Fruit fly (Drosophila melanogaster) whole organism, embryonic: ENCODE results near the gene CG13131.

ENCODE experiments used
- Abd-B ChIP-seq: fragments of 200-800 bp; sonication (Bioruptor generic); optimal IDR thresholded peaks from 2 replicates; lab custom pipeline; 2018; ENCODE audit warnings: missing biosample characterization, mild to moderate bottlenecking, missing genetic modification characterization, moderate library complexity
- Atf-2 ChIP-seq: fragments of 200-800 bp; sonication (Bioruptor generic); optimal IDR thresholded peaks from 2 replicates; lab custom pipeline; 2016; ENCODE audit warnings: missing biosample characterization, missing genetic modification characterization
- B-H2 ChIP-seq: fragments of 200-800 bp; sonication (Bioruptor generic); optimal IDR thresholded peaks from 2 replicates; lab custom pipeline; 2018; ENCODE audit warnings: missing biosample characterization, mild to moderate bottlenecking, missing genetic modification characterization
- Bgb ChIP-seq: fragments of 200-800 bp; sonication (Bioruptor generic); IDR thresholded peaks from 2 replicates; pipeline ENCODE4 v1.3.6; 2022; ENCODE audit warnings: missing biosample characterization, missing genetic modification characterization; ENCODE audit not compliant: partially characterized antibody
- CG10654 ChIP-seq: fragments of 200-800 bp; sonication (Bioruptor generic); optimal IDR thresholded peaks from 2 replicates; lab custom pipeline; 2016; ENCODE audit warnings: missing biosample characterization, missing genetic modification characterization
- CG11398 ChIP-seq: fragments of 200-800 bp; sonication (Bioruptor generic); optimal IDR thresholded peaks from 2 replicates; lab custom pipeline; 2016; ENCODE audit warnings: missing biosample characterization, missing genetic modification characterization
- CG11695 ChIP-seq: fragments of 200-800 bp; sonication (Bioruptor generic); IDR thresholded peaks from 3 replicates; pipeline ENCODE4 v1.3.6; 2022; ENCODE audit warnings: missing biosample characterization, missing genetic modification characterization
- CG11696 ChIP-seq: fragments of 200-800 bp; sonication (Bioruptor generic); IDR thresholded peaks from 2 replicates; pipeline ENCODE4 v1.3.6; 2022; ENCODE audit warnings: missing biosample characterization, missing genetic modification characterization
- CG15011 ChIP-seq: fragments of 200-800 bp; sonication (Bioruptor generic); optimal IDR thresholded peaks from 3 replicates; lab custom pipeline; 2018; ENCODE audit warnings: missing biosample characterization, mild to moderate bottlenecking, missing genetic modification characterization
- CG15073 ChIP-seq: fragments of 200-800 bp; sonication (Bioruptor generic); optimal IDR thresholded peaks from 2 replicates; lab custom pipeline; 2016; ENCODE audit warnings: missing biosample characterization, missing genetic modification characterization
- CG17912 ChIP-seq: fragments of 200-800 bp; sonication (Bioruptor generic); optimal IDR thresholded peaks from 2 replicates; lab custom pipeline; 2018; ENCODE audit warnings: missing biosample characterization, mild to moderate bottlenecking, missing genetic modification characterization
- CG18011 ChIP-seq: fragments of 200-800 bp; sonication (Bioruptor generic); optimal IDR thresholded peaks from 2 replicates; lab custom pipeline; 2017; ENCODE audit warnings: missing biosample characterization, missing genetic modification characterization, mild to moderate bottlenecking, moderate library complexity, missing genotype
- CG2116 ChIP-seq: fragments of 200-800 bp; sonication (Bioruptor generic); optimal IDR thresholded peaks from 3 replicates; lab custom pipeline; 2018; ENCODE audit warnings: missing biosample characterization, mild to moderate bottlenecking, missing genetic modification characterization
- CG31365 ChIP-seq: fragments of 200-800 bp; sonication (Bioruptor generic); optimal IDR thresholded peaks from 2 replicates; lab custom pipeline; 2018; ENCODE audit warnings: missing biosample characterization, mild to moderate bottlenecking, missing genetic modification characterization
- CG32532 ChIP-seq: fragments of 200-800 bp; sonication (Bioruptor generic); IDR thresholded peaks from 2 replicates; pipeline ENCODE4 v1.3.6; 2022; ENCODE audit warnings: missing biosample characterization, missing genetic modification characterization
- CG34422 ChIP-seq: fragments of 200-800 bp; sonication (Bioruptor generic); IDR thresholded peaks from 3 replicates; pipeline ENCODE4 v1.3.6; 2022; ENCODE audit warnings: missing biosample characterization, missing genetic modification characterization
- CG43689 ChIP-seq: fragments of 200-800 bp; sonication (Bioruptor generic); IDR thresholded peaks from 2 replicates; pipeline ENCODE4 v1.3.6; 2022; ENCODE audit warnings: missing biosample characterization, missing genetic modification characterization
- CG6654 ChIP-seq: fragments of 200-800 bp; sonication (Bioruptor generic); optimal IDR thresholded peaks from 2 replicates; lab custom pipeline; 2017; ENCODE audit warnings: missing biosample characterization, mild to moderate bottlenecking, missing genetic modification characterization
- CG7372 ChIP-seq: fragments of 200-800 bp; sonication (Bioruptor generic); IDR thresholded peaks from 2 replicates; pipeline ENCODE4 v1.3.6; 2022; ENCODE audit warnings: missing biosample characterization, missing genetic modification characterization
- CG7963 ChIP-seq: fragments of 200-800 bp; sonication (Bioruptor generic); IDR thresholded peaks from 3 replicates; pipeline ENCODE4 v1.3.6; 2022; ENCODE audit warnings: missing biosample characterization, missing genetic modification characterization; ENCODE audit not compliant: partially characterized antibody
- CG8388 ChIP-seq: fragments of 200-800 bp; sonication (Bioruptor generic); optimal IDR thresholded peaks from 2 replicates; lab custom pipeline; 2019; ENCODE audit warnings: missing biosample characterization, mild to moderate bottlenecking, missing genetic modification characterization, moderate library complexity
- CG9437 ChIP-seq: fragments of 200-800 bp; sonication (Bioruptor generic); optimal IDR thresholded peaks from 2 replicates; lab custom pipeline; 2018; ENCODE audit warnings: missing biosample characterization, mild to moderate bottlenecking, missing genetic modification characterization
- D19A ChIP-seq: fragments of 200-800 bp; optimal IDR thresholded peaks from 3 replicates; lab custom pipeline; 2019; ENCODE audit warnings: missing biosample characterization, mild to moderate bottlenecking, missing genetic modification characterization, moderate library complexity
- Dip3 ChIP-seq: fragments of 200-800 bp; sonication (Bioruptor generic); optimal IDR thresholded peaks from 3 replicates; lab custom pipeline; 2016; ENCODE audit warnings: missing biosample characterization, missing genetic modification characterization
- E2f2 ChIP-seq: fragments of 200-800 bp; sonication (Bioruptor generic); IDR thresholded peaks from 2 replicates; pipeline ENCODE4 v1.3.6; 2022; ENCODE audit warnings: missing biosample characterization, missing genetic modification characterization
- Elba2 ChIP-seq: fragments of 200-800 bp; sonication (Bioruptor generic); optimal IDR thresholded peaks from 3 replicates; lab custom pipeline; 2016; ENCODE audit warnings: missing biosample characterization, missing genetic modification characterization
- Fer2 ChIP-seq: fragments of 200-800 bp; sonication (Bioruptor generic); optimal IDR thresholded peaks from 2 replicates; lab custom pipeline; 2018; ENCODE audit warnings: missing biosample characterization, mild to moderate bottlenecking, missing genetic modification characterization, moderate library complexity
- H15 ChIP-seq: fragments of 200-800 bp; sonication (Bioruptor generic); IDR thresholded peaks from 3 replicates; pipeline ENCODE4 v1.3.6; 2022; ENCODE audit warnings: missing biosample characterization, missing genetic modification characterization
- Spps ChIP-seq: fragments of 200-800 bp; sonication (Bioruptor generic); optimal IDR thresholded peaks from 2 replicates; lab custom pipeline; 2018; ENCODE audit warnings: missing biosample characterization, mild to moderate bottlenecking, missing genetic modification characterization
- Trl ChIP-seq, 3 experiments: fragments of >200 bp in 2 of 3; fragments of 200-800 bp in 1 of 3; sonication (Bioruptor generic) in 1 of 3; optimal IDR thresholded peaks; 2 replicates in 1 of 3; 3 replicates in 2 of 3; lab custom pipeline; 2016 to 2017; ENCODE audit warnings: missing biosample characterization in 1 of 3, missing genetic modification characterization in 1 of 3
- Xbp1 ChIP-seq: fragments of 200-800 bp; sonication (Bioruptor generic); optimal IDR thresholded peaks from 3 replicates; lab custom pipeline; 2016; ENCODE audit warnings: missing biosample characterization, mild to moderate bottlenecking, missing genetic modification characterization
- bowl ChIP-seq: fragments of 200-800 bp; sonication (Bioruptor generic); IDR thresholded peaks from 2 replicates; pipeline ENCODE4 v1.3.6; 2022; ENCODE audit warnings: missing biosample characterization, missing genetic modification characterization
- chif ChIP-seq, 2 experiments: fragments of 200-800 bp; sonication (Bioruptor generic); optimal IDR thresholded peaks; 3 replicates each; lab custom pipeline; 2016; ENCODE audit warnings: missing biosample characterization in 2 of 2, missing genetic modification characterization in 2 of 2
- dimm ChIP-seq: fragments of 200-800 bp; sonication (Bioruptor generic); IDR thresholded peaks from 2 replicates; pipeline ENCODE4 v1.3.6; 2022; ENCODE audit warnings: missing biosample characterization, missing genetic modification characterization
- dpn ChIP-seq, 2 experiments: fragments of 200-800 bp; sonication (Bioruptor generic); optimal IDR thresholded peaks; 3 replicates each; lab custom pipeline; 2016; ENCODE audit warnings: missing biosample characterization in 2 of 2, missing genetic modification characterization in 2 of 2
- eve ChIP-seq, 2 experiments: fragments of >200 bp; optimal IDR thresholded peaks; 2 replicates each; lab custom pipeline; 2017; ENCODE audit warnings: missing biosample characterization in 2 of 2, missing genetic modification characterization in 2 of 2
- fd102C ChIP-seq: fragments of 200-800 bp; sonication (Bioruptor generic); optimal IDR thresholded peaks from 2 replicates; lab custom pipeline; 2018; ENCODE audit warnings: missing biosample characterization, mild to moderate bottlenecking, missing genetic modification characterization, moderate library complexity
- gcm2 ChIP-seq: fragments of 200-800 bp; sonication (Bioruptor generic); optimal IDR thresholded peaks from 2 replicates; lab custom pipeline; 2016; ENCODE audit warnings: missing biosample characterization, missing genetic modification characterization
- ind ChIP-seq: fragments of 200-800 bp; sonication (Bioruptor generic); optimal IDR thresholded peaks from 3 replicates; lab custom pipeline; 2016; ENCODE audit warnings: missing biosample characterization, missing genetic modification characterization
- jigr1 ChIP-seq: fragments of 200-800 bp; sonication (Bioruptor generic); IDR thresholded peaks from 3 replicates; pipeline ENCODE4 v1.3.6; 2022; ENCODE audit warnings: missing biosample characterization, missing genetic modification characterization
- knrl ChIP-seq: fragments of 200-800 bp; sonication (Bioruptor generic); IDR thresholded peaks from 3 replicates; pipeline ENCODE4 v1.3.6; 2022; ENCODE audit warnings: missing biosample characterization, missing genetic modification characterization; ENCODE audit not compliant: partially characterized antibody
- maf-S ChIP-seq: fragments of 200-800 bp; sonication (Bioruptor generic); optimal IDR thresholded peaks from 2 replicates; lab custom pipeline; 2016; ENCODE audit warnings: missing biosample characterization, missing genetic modification characterization
- mld ChIP-seq: fragments of 200-800 bp; sonication (Bioruptor generic); IDR thresholded peaks from 3 replicates; pipeline ENCODE4 v1.3.6; 2022; ENCODE audit warnings: missing biosample characterization, missing genetic modification characterization; ENCODE audit not compliant: partially characterized antibody
- nerfin-2 ChIP-seq: fragments of 200-800 bp; sonication (Bioruptor generic); IDR thresholded peaks from 2 replicates; pipeline ENCODE4 v1.3.6; 2022; ENCODE audit warnings: missing biosample characterization, missing genetic modification characterization; ENCODE audit not compliant: partially characterized antibody
- odd ChIP-seq: fragments of 200-800 bp; sonication (Bioruptor generic); optimal IDR thresholded peaks from 2 replicates; lab custom pipeline; 2017; ENCODE audit warnings: missing biosample characterization, mild to moderate bottlenecking, missing genetic modification characterization
- sisA ChIP-seq: fragments of 200-800 bp; sonication (Bioruptor generic); IDR thresholded peaks from 2 replicates; pipeline ENCODE4 v1.3.6; 2022; ENCODE audit warnings: missing biosample characterization, missing genetic modification characterization
- sqz ChIP-seq: fragments of 200-800 bp; sonication (Bioruptor generic); optimal IDR thresholded peaks from 3 replicates; lab custom pipeline; 2018; ENCODE audit warnings: missing biosample characterization, mild to moderate bottlenecking, missing genetic modification characterization
- tap ChIP-seq: fragments of 200-800 bp; optimal IDR thresholded peaks from 3 replicates; lab custom pipeline; 2019; ENCODE audit warnings: missing biosample characterization, mild to moderate bottlenecking, missing genetic modification characterization, moderate library complexity
- tna ChIP-seq: fragments of 200-800 bp; sonication (Bioruptor generic); IDR thresholded peaks from 2 replicates; pipeline ENCODE4 v1.3.6; 2022; ENCODE audit warnings: missing biosample characterization, missing genetic modification characterization; ENCODE audit not compliant: partially characterized antibody
- vnd ChIP-seq: fragments of 200-800 bp; sonication (Bioruptor generic); IDR thresholded peaks from 3 replicates; pipeline ENCODE4 v1.3.6; 2022; ENCODE audit warnings: missing biosample characterization, missing genetic modification characterization; ENCODE audit not compliant: partially characterized antibody

CG13131 gene

DNA sequence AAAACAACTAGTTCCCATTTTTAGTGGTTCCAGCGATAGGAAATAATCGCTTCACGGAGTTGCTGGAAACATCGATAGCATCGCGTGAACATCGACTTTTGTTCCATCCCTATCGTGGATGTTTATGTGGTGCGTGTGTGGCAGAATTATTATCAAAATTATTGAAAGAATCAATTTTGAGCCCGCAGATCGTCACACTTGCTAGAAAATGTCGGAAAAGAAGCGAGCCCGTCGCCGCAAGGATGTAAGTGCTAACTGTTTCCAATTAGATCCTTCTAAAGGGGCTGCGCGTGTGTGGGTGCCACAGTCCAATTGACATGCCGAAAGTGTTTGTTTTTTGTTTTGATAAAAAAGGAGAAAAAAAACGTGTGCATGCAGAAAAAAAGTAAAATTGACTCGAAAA is 8.0 kb downstream of the CG13131 start, which contains the start of gene Trp1 (continued):
- no peak for TF ChIP-seq H15
- TF ChIP-seq Elba2, result peak; percentile 51
- peak; percentile 88 for TF ChIP-seq CG7963 (GFP tag; lab: Robert Waterston, UW)
- TF ChIP-seq Trl (optimal IDR thresholded peaks at IDR 0.05; lab: Kevin White, UChicago), result no peak
- TF ChIP-seq Trl (GFP tag; optimal IDR thresholded peaks at IDR 0.05; lab: Kevin White, UChicago), result no peak
- TF ChIP-seq nerfin-2, result peak; percentile 88
- TF ChIP-seq odd (GFP tag; lab: Kevin White, UChicago), result no peak
- TF ChIP-seq Abd-B (GFP tag; lab: Kevin White, UChicago), result peak; percentile 45
- TF ChIP-seq CG34422 (GFP tag; lab: Robert Waterston, UW), result 0 out of 3 replicates have a peak, but pooled peaks have one; percentile 51
- peak; percentile 11; the same call in 1 of the 2 replicates for TF ChIP-seq CG32532
- TF ChIP-seq Bgb (GFP tag; lab: Robert Waterston, UW), result peak; percentile 98

dm6 chr2L:10004574-10004973 is 12.7 kb downstream of the CG13131 start:
- TF ChIP-seq CG31365 (tag; lab: Kevin White, UChicago) (no peak), chif (GFP tag; optimal IDR thresholded peaks at IDR 0.05; lab: Kevin White, UChicago) (no peak), CG11398 (GFP tag; lab: Kevin White, UChicago) (no peak), eve (GFP tag; optimal IDR thresholded peaks at IDR 0.05; lab: Kevin White, UChicago) (no peak), CG15073 (no peak), Spps (no peak), bowl (GFP tag; lab: Robert Waterston, UW) (no peak), vnd (no peak), CG17912 (GFP tag; lab: Kevin White, UChicago) (peak; percentile 9), CG6654 (GFP tag; lab: Kevin White, UChicago) (no peak), tna (GFP tag; lab: Robert Waterston, UW) (no peak), maf-S (GFP tag; lab: Kevin White, UChicago) (no peak), CG7372 (no peak), ind (no peak), Atf-2 (GFP tag; lab: Kevin White, UChicago) (no peak), D19A (tag; lab: Kevin White, UChicago) (no peak), knrl (GFP tag; lab: Robert Waterston, UW) (no peak), CG7963 (GFP tag; lab: Robert Waterston, UW) (no peak), sisA (GFP tag; lab: Robert Waterston, UW) (no peak), jigr1 (GFP tag; lab: Robert Waterston, UW) (no peak), sqz (GFP tag; lab: Kevin White, UChicago) (no peak), CG11696 (GFP tag; lab: Robert Waterston, UW) (no peak), CG9437 (no peak), CG18011 (GFP tag; lab: Kevin White, UChicago) (peak; percentile 93), gcm2 (GFP tag; lab: Kevin White, UChicago) (no peak), E2f2 (GFP tag; lab: Robert Waterston, UW) (peak; percentile 18; the same call in 1 of the 2 replicates), CG15011 (GFP tag; lab: Kevin White, UChicago) (no peak), CG10654 (no peak), Xbp1 (GFP tag; lab: Kevin White, UChicago) (no peak), CG11695 (GFP tag; lab: Robert Waterston, UW) (no peak), Dip3 (no peak), CG8388 (GFP tag; lab: Kevin White, UChicago) (no peak), mld (GFP tag; lab: Robert Waterston, UW) (peak; percentile 38; the same call in 1 of the 3 replicates), B-H2 (GFP tag; lab: Kevin White, UChicago) (no peak), CG43689 (GFP tag; lab: Robert Waterston, UW) (no peak), dpn (GFP tag; optimal IDR thresholded peaks at IDR 0.05; lab: Kevin White, UChicago) (no peak), dimm (GFP tag; lab: Robert Waterston, UW) (no peak), Fer2 (tag; lab: Kevin White, UChicago) (no peak), CG2116 (GFP tag; lab: Kevin White, UChicago) (no peak), fd102C (GFP tag; lab: Kevin White, UChicago) (no peak), tap (tag; lab: Kevin White, UChicago) (no peak)
